Fruit fly (Drosophila melanogaster): ENCODE measurements around the gene CG7218.

DNA sequence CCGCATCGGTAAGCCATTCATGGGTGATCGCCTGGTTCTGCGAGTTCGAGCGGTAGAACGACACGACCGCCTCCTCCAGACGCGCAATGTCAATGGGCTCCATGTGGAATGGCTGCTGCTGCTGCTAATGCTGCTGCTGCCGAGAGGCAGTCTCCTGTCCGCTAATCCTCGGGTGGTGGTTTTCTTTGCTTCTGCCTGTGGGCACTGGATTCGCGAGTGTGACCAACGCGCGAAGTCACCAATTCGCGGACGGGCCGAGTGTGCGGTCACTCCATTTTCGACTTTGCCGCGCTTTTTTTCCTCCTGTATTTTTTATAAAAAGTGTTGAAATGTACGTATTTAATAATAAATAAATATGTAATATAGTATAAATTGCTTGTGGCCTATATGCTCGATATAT is 19.0 kb upstream of the CG7218 start, which contains the start of gene cdm:
- TF ChIP-seq fd64A (GFP tag; optimal IDR thresholded peaks at IDR 0.05): no peak
- no peak for TF ChIP-seq Hey (tag; optimal IDR thresholded peaks at IDR 0.05)
- TF ChIP-seq ewg (GFP tag; optimal IDR thresholded peaks at IDR 0.05): peak; percentile 62
- no peak for TF ChIP-seq CG15696 (tag; optimal IDR thresholded peaks at IDR 0.05)
- TF ChIP-seq kni (GFP tag; optimal IDR thresholded peaks at IDR 0.05): no peak
- no peak for TF ChIP-seq ERR (GFP tag; optimal IDR thresholded peaks at IDR 0.05)
- TF ChIP-seq CG12219 (GFP tag; optimal IDR thresholded peaks at IDR 0.05): no peak
- TF ChIP-seq CG3281 (GFP tag; optimal IDR thresholded peaks at IDR 0.05): no peak

All from whole organism, embryonic.